Worm (Caenorhabditis elegans) whole organism, young adult: Measurements from ENCODE around the gene Y69H2.3.

Source experiments
- B0019.2 ChIP-seq: fragments of 200-800 bp; sonication (Bioruptor generic); conservative IDR thresholded peaks from 2 replicates; pipeline ENCODE4 v1.3.6; 2022; ENCODE audit warnings: missing genetic modification reagents, missing genetic modification characterization, missing compliant biosample characterization
- B0035.1 ChIP-seq: sonication (generic microtip); optimal IDR thresholded peaks from 2 replicates; lab custom pipeline; 2016; ENCODE audit warnings: missing genetic modification characterization, mild to moderate bottlenecking, missing compliant biosample characterization, missing genotype, missing genetic modification reagents
- F33H1.4 ChIP-seq: fragments of 200-800 bp; sonication (Bioruptor generic); IDR thresholded peaks from 2 replicates; pipeline ENCODE4 v1.3.6; 2022; ENCODE audit warnings: missing genetic modification reagents, missing genetic modification characterization, missing compliant biosample characterization
- F39B2.1 ChIP-seq: fragments of 200-800 bp; sonication (Bioruptor generic); IDR thresholded peaks from 2 replicates; pipeline ENCODE4 v1.3.6; 2022; ENCODE audit warnings: missing genetic modification reagents, missing genetic modification characterization, missing compliant biosample characterization
- F57A8.1 ChIP-seq: fragments of 200-800 bp; sonication (Bioruptor generic); optimal IDR thresholded peaks from 2 replicates; lab custom pipeline; 2018; ENCODE audit warnings: mild to moderate bottlenecking, missing genetic modification characterization, moderate library complexity, missing compliant biosample characterization
- F57C9.4 ChIP-seq: sonication (generic microtip); optimal IDR thresholded peaks from 2 replicates; lab custom pipeline; 2017; ENCODE audit warnings: mild to moderate bottlenecking, missing genetic modification characterization, missing compliant biosample characterization
- K11D2.4 ChIP-seq: fragments of 200-800 bp; sonication (Bioruptor generic); IDR thresholded peaks from 2 replicates; pipeline ENCODE4 v1.3.6; 2022; ENCODE audit warnings: missing genetic modification reagents, missing genetic modification characterization, missing compliant biosample characterization
- K12H6.12 ChIP-seq: fragments of 200-800 bp; sonication (Bioruptor generic); optimal IDR thresholded peaks from 2 replicates; lab custom pipeline; 2018; ENCODE audit warnings: mild to moderate bottlenecking, missing genetic modification characterization, missing compliant biosample characterization
- Y53G8AR.9 ChIP-seq: fragments of 200-800 bp; sonication (Bioruptor generic); conservative IDR thresholded peaks from 2 replicates; pipeline ENCODE4 v1.3.6; 2022; ENCODE audit warnings: missing genetic modification reagents, missing genetic modification characterization, missing compliant biosample characterization
- ZK185.1 ChIP-seq: sonication (generic microtip); optimal IDR thresholded peaks from 2 replicates; lab custom pipeline; 2016; ENCODE audit warnings: mild to moderate bottlenecking, missing genetic modification characterization, missing compliant biosample characterization; ENCODE audit not compliant: poor library complexity, severe bottlenecking
- ama-1 ChIP-seq, 3 experiments: fragments of 150-350 bp in 1 of 3; sonication (generic microtip) in 2 of 3; optimal IDR thresholded peaks; 2 replicates each; lab custom pipeline; 2014 to 2018; ENCODE audit warnings: missing biosample characterization in 2 of 3, missing genetic modification characterization in 2 of 3, missing genetic modification reagents in 2 of 3
- aptf-3 ChIP-seq: fragments of 200-800 bp; sonication (Bioruptor generic); IDR thresholded peaks from 2 replicates; pipeline ENCODE4 v1.3.6; 2022; ENCODE audit warnings: missing genetic modification characterization, missing compliant biosample characterization
- cebp-1 ChIP-seq, 2 experiments: fragments of 200-800 bp in 1 of 2; sonication (Bioruptor generic) in 1 of 2; sonication (generic microtip) in 1 of 2; IDR thresholded peaks in 1 of 2; optimal IDR thresholded peaks in 1 of 2; 2 replicates each; pipeline versions ENCODE4 v1.3.6 to Lab custom; 2017 to 2022; ENCODE audit warnings: missing compliant biosample characterization in 2 of 2, missing genetic modification characterization in 2 of 2, mild to moderate bottlenecking in 1 of 2, missing genetic modification reagents in 1 of 2, moderate library complexity in 1 of 2
- cebp-2 ChIP-seq: fragments of 200-800 bp; sonication (Bioruptor generic); IDR thresholded peaks from 2 replicates; pipeline ENCODE4 v1.3.6; 2022; ENCODE audit warnings: missing genetic modification characterization, missing compliant biosample characterization
- ceh-40 ChIP-seq: fragments of 200-800 bp; sonication (Bioruptor generic); IDR thresholded peaks from 2 replicates; pipeline ENCODE4 v1.3.6; 2022; ENCODE audit warnings: missing genetic modification characterization, missing compliant biosample characterization
- die-1 ChIP-seq: sonication (generic microtip); optimal IDR thresholded peaks from 2 replicates; lab custom pipeline; 2016; ENCODE audit warnings: missing genotype, mild to moderate bottlenecking, missing genetic modification characterization, missing compliant biosample characterization
- dox-1 ChIP-seq: fragments of 200-800 bp; sonication (Bioruptor generic); IDR thresholded peaks from 2 replicates; pipeline ENCODE4 v1.3.6; 2022; ENCODE audit warnings: missing genetic modification reagents, missing genetic modification characterization, missing compliant biosample characterization
- egrh-3 ChIP-seq: fragments of 200-800 bp; sonication (Bioruptor generic); IDR thresholded peaks from 2 replicates; pipeline ENCODE4 v1.3.6; 2022; ENCODE audit warnings: missing genetic modification reagents, missing genetic modification characterization, missing compliant biosample characterization
- ekl-4 ChIP-seq: fragments of 200-800 bp; sonication (Bioruptor generic); IDR thresholded peaks from 2 replicates; pipeline ENCODE4 v1.3.6; 2022; ENCODE audit warnings: missing genetic modification reagents, missing genetic modification characterization, missing compliant biosample characterization
- ets-4 ChIP-seq: fragments of 200-800 bp; sonication (Bioruptor generic); optimal IDR thresholded peaks from 2 replicates; lab custom pipeline; 2018; ENCODE audit warnings: mild to moderate bottlenecking, missing genetic modification characterization, missing compliant biosample characterization
- lag-1 ChIP-seq: fragments of 200-800 bp; sonication (Bioruptor generic); IDR thresholded peaks from 2 replicates; pipeline ENCODE4 v1.3.6; 2022; ENCODE audit warnings: missing genetic modification reagents, missing genetic modification characterization, missing compliant biosample characterization
- lin-26 ChIP-seq: fragments of 200-800 bp; sonication (Bioruptor generic); IDR thresholded peaks from 2 replicates; pipeline ENCODE4 v1.3.6; 2022; ENCODE audit warnings: missing genetic modification reagents, missing genetic modification characterization, missing compliant biosample characterization
- lin-40 ChIP-seq: sonication (generic microtip); optimal IDR thresholded peaks from 2 replicates; lab custom pipeline; 2016; ENCODE audit warnings: missing genetic modification characterization, mild to moderate bottlenecking, missing compliant biosample characterization, missing genotype, missing genetic modification reagents
- madf-10 ChIP-seq: sonication (generic microtip); optimal IDR thresholded peaks from 2 replicates; lab custom pipeline; 2016; ENCODE audit warnings: mild to moderate bottlenecking, missing genetic modification characterization, missing compliant biosample characterization
- madf-3 ChIP-seq: fragments of 200-800 bp; sonication (Bioruptor generic); IDR thresholded peaks from 2 replicates; pipeline ENCODE4 v1.3.6; 2022; ENCODE audit warnings: missing genetic modification reagents, missing genetic modification characterization, missing compliant biosample characterization
- mcd-1 ChIP-seq: fragments of 200-800 bp; sonication (Bioruptor generic); IDR thresholded peaks from 2 replicates; pipeline ENCODE4 v1.3.6; 2022; ENCODE audit warnings: missing genetic modification reagents, missing genetic modification characterization, missing compliant biosample characterization
- nfya-1 ChIP-seq: sonication (generic microtip); optimal IDR thresholded peaks from 2 replicates; lab custom pipeline; 2017; ENCODE audit warnings: antibody characterized with exemption, missing compliant biosample characterization, missing genetic modification characterization, borderline replicate concordance; ENCODE audit not compliant: insufficient read depth
- nfyb-1 ChIP-seq: fragments of 200-800 bp; sonication (Bioruptor generic); IDR thresholded peaks from 2 replicates; pipeline ENCODE4 v1.3.6; 2022; ENCODE audit warnings: missing genetic modification reagents, missing genetic modification characterization, missing compliant biosample characterization
- nhr-120 ChIP-seq: fragments of 200-800 bp; sonication (Bioruptor generic); IDR thresholded peaks from 2 replicates; pipeline ENCODE4 v1.3.6; 2022; ENCODE audit warnings: missing genetic modification characterization, missing compliant biosample characterization
- rpc-1 ChIP-seq, 2 experiments: fragments of 150-350 bp in 1 of 2; sonication (generic microtip) in 1 of 2; optimal IDR thresholded peaks; 2 replicates each; lab custom pipeline; 2014 to 2018; ENCODE audit warnings: missing biosample characterization in 1 of 2, missing genetic modification characterization in 1 of 2, missing genetic modification reagents in 1 of 2, missing genotype in 1 of 2
- sea-2 ChIP-seq: fragments of 200-800 bp; sonication (Bioruptor generic); IDR thresholded peaks from 2 replicates; pipeline ENCODE4 v1.3.6; 2022; ENCODE audit warnings: missing genetic modification characterization, missing compliant biosample characterization
- snpc-1.1 ChIP-seq: sonication (generic microtip); optimal IDR thresholded peaks from 2 replicates; lab custom pipeline; 2017; ENCODE audit warnings: missing genetic modification characterization, mild to moderate bottlenecking, missing compliant biosample characterization, antibody characterized with exemption, moderate library complexity, missing genotype, missing genetic modification reagents; ENCODE audit not compliant: insufficient read depth
- xnd-1 ChIP-seq: sonication (generic microtip); optimal IDR thresholded peaks from 2 replicates; lab custom pipeline; 2016; ENCODE audit warnings: missing genotype, missing genetic modification reagents, missing genetic modification characterization, missing compliant biosample characterization
- zfh-2 ChIP-seq: fragments of 200-800 bp; sonication (Bioruptor generic); conservative IDR thresholded peaks from 2 replicates; pipeline ENCODE4 v1.3.6; 2022; ENCODE audit warnings: missing genetic modification reagents, missing genetic modification characterization, missing compliant biosample characterization
- zim-3 ChIP-seq: sonication (generic microtip); optimal IDR thresholded peaks from 2 replicates; lab custom pipeline; 2017; ENCODE audit warnings: mild to moderate bottlenecking, missing genetic modification characterization, moderate library complexity, missing compliant biosample characterization
- ztf-18 ChIP-seq: sonication (generic microtip); optimal IDR thresholded peaks from 2 replicates; lab custom pipeline; 2016; ENCODE audit warnings: missing genotype, mild to moderate bottlenecking, missing genetic modification characterization, missing compliant biosample characterization
- ztf-25 ChIP-seq: fragments of 200-800 bp; sonication (Bioruptor generic); IDR thresholded peaks from 2 replicates; pipeline ENCODE4 v1.3.6; 2022; ENCODE audit warnings: missing genetic modification reagents, missing genetic modification characterization, missing compliant biosample characterization
- ztf-26 ChIP-seq: sonication (generic microtip); optimal IDR thresholded peaks from 2 replicates; lab custom pipeline; 2017; ENCODE audit warnings: missing genetic modification characterization, missing compliant biosample characterization

Gene Y69H2.3

DNA sequence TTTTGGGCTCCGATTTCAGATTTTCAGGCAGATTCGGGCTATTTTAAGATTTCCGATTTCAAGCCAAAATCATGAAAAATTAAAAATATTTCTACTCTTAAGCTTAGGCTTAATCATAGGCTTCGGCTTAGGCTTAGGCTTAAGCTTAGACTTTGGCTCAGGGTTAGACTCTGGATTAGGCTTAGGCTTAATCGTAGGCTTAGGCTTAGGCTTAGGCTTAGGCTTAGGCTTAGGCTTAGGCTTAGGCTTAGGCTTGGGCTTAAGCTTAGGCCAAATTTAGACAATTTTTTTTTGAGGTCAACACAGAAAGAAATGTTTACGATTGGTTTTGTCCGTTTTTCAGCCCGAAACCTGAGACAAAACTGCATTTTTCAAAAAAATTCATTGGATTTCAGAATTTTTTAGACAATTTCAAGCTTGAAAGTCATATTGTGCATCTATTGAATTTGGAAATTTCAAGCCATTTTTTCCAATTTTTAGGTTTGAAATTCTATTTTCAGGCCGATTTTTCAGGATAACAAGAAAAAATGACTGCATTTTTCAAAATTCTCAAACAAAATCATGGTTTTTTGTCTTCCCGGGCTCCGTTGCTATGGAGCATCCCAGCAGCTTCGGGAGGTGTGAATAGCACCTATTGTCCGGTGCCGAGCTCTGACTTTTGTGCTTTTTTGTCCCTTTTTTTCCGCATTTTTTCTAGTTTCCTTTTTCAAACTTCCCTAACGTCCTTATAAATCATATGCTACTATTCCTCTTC lies 24.1 kb downstream of the Y69H2.3 start, which contains the start of gene egas-1 (continued):
- TF ChIP-seq nhr-120 (GFP tag; lab: Robert Waterston, UW) (no peak), ztf-25 (no peak), ztf-26 (tag; lab: Kevin White, UChicago) (peak; percentile 61), F39B2.1 (GFP tag; lab: Robert Waterston, UW) (0 out of 2 replicates have a peak, but pooled peaks have one; percentile 16), ZK185.1 (tag; lab: Kevin White, UChicago) (no peak), F57A8.1 (no peak)
- TF ChIP-seq, all 124 proteins: peak for 8

DNA sequence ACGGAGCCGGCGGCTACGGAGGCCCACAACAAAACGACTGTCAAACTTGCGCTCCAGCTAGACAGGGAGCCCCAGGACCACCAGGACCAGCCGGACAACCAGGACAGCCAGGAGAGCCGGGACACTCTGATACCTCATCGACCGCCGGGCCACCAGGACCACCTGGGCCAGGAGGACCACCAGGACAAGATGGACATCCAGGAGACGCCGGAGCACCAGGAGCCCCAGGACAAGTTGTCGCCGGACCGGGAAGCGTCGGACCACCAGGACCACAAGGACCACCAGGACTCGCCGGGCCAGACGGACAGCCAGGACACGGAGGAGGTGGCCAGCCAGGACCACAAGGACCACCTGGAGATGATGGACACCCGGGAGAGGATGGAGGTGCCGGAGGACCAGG lies 24.9 kb downstream of the Y69H2.3 start:
- TF ChIP-seq sea-2 (GFP tag; lab: Robert Waterston, UW) (no peak), madf-10 (tag; lab: Kevin White, UChicago) (no peak), mcd-1 (GFP tag; lab: Robert Waterston, UW) (peak; percentile 27; the same call in 1 of the 2 replicates), ztf-18 (tag; lab: Kevin White, UChicago) (no peak), zfh-2 (peak; percentile 93), F33H1.4 (GFP tag; lab: Robert Waterston, UW) (no peak), zim-3 (no peak), xnd-1 (tag; lab: Kevin White, UChicago) (no peak), aptf-3 (no peak), lin-26 (GFP tag; lab: Robert Waterston, UW) (0 out of 2 replicates have a peak, but pooled peaks have one; percentile 75), dox-1 (GFP tag; lab: Robert Waterston, UW) (peak; percentile 23; the same call in 1 of the 2 replicates), rpc-1 (optimal IDR thresholded peaks at IDR 0.05; lab: Kevin White, UChicago) (no peak), rpc-1 (tag; optimal IDR thresholded peaks at IDR 0.05; lab: Kevin White, UChicago) (no peak), egrh-3 (GFP tag; lab: Robert Waterston, UW) (peak; percentile 96), B0019.2 (GFP tag; lab: Robert Waterston, UW) (no peak), K11D2.4 (GFP tag; lab: Robert Waterston, UW) (0 out of 2 replicates have a peak, but pooled peaks have one; percentile 14)

DNA sequence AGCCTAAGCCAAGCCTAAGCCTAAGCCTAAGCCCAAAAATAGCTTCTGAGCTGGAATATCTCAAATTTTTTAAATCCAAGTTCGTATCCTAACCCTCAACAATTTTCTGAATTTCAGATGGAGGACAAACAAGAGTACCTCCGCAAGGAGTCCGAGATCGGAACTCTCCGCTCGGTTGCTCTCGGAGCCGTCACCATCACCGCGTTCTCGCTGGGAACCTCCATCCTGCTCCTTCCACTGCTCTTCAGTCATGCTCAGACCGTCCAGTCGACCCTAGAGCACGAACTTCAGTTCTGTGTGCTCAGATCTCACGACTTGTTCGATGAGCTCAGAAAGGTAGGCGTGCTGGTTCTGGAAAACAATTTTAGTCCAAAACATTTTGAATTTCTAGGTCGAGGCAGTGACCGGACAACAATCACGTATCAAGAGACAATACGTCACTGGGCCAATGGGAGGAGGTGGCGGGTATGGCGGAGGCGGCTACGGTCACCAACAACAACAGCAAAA lies 25.5 kb downstream of the Y69H2.3 start, which contains the start of gene col-42:
TSS of gene col-42 (plus strand) at position 118 of the 507 bp plus-strand sequence.
- no peak for TF ChIP-seq F57C9.4 (tag; lab: Kevin White, UChicago)
- peak; percentile 90 for TF ChIP-seq lin-26 (GFP tag; lab: Robert Waterston, UW)
- TF ChIP-seq ets-4 (GFP tag; lab: Kevin White, UChicago): no peak
- peak; percentile 54 for TF ChIP-seq ztf-26 (tag; lab: Kevin White, UChicago)
- 0 out of 2 replicates have a peak, but pooled peaks have one; percentile 8 for TF ChIP-seq nfyb-1 (GFP tag; lab: Robert Waterston, UW)
- peak; percentile 63 for TF ChIP-seq lin-40
- TF ChIP-seq K12H6.12 (tag; lab: Kevin White, UChicago): peak; percentile 31
- peak; percentile 58; the same call in 1 of the 2 replicates for TF ChIP-seq Y53G8AR.9 (GFP tag; lab: Robert Waterston, UW)
- TF ChIP-seq madf-3: no peak
- TF ChIP-seq zim-3: peak; percentile 67
- peak; percentile 74 for TF ChIP-seq ama-1 (optimal IDR thresholded peaks at IDR 0.05; lab: Kevin White, UChicago)
- no peak for TF ChIP-seq ama-1 (GFP tag; optimal IDR thresholded peaks at IDR 0.05; lab: Kevin White, UChicago)
- TF ChIP-seq, all 124 proteins: peak for 8

DNA sequence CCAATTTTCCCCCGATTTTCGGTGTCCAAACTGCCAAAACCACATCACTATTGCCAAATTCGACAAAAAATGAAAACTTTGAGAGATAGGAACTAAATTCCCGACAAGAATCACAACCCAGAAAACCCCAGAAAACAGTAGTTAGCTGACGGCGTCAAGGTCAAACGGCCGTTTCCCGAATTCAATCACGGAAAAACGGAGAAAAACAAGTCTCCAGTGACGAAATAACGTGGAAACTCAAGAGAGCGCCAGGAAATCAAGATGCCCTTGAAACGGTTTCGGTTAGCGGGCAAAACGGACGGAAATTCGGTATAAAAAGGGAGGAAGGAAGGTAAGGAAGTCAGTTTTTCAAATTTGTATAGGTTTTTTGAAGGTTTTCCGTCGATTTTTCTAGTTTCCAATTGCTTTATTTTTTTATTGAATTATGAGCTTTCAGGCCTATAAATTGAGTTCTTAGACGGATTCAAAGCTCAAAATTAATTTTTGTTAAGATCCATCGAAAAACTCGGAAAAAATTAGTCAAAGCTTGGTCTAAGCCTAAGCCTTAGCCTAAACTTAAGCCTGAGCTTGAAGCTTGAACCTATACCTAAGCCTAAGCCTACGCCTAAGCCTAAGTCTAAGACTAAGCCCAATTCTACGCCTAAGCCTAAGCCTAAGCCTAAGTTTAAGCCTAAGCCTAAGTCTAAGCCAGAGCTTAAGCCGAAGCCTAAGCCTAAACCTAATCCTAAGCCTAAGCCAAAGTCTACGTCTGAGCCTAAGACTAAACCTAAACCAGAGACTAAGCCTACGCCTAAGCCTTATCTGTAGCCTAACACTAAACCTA lies 26.2 kb downstream of the Y69H2.3 start:
- TF ChIP-seq cebp-1 (GFP tag; IDR thresholded peaks at IDR 0.05; lab: Robert Waterston, UW): no peak
- no peak for TF ChIP-seq cebp-1 (tag; optimal IDR thresholded peaks at IDR 0.05; lab: Kevin White, UChicago)
- no peak for TF ChIP-seq cebp-2 (GFP tag; lab: Robert Waterston, UW)
- no peak for TF ChIP-seq lag-1 (GFP tag; lab: Robert Waterston, UW)
- 0 out of 2 replicates have a peak, but pooled peaks have one; percentile 2 for TF ChIP-seq ceh-40
- TF ChIP-seq mcd-1 (GFP tag; lab: Robert Waterston, UW): no peak
- no peak for TF ChIP-seq ekl-4 (GFP tag; lab: Robert Waterston, UW)
- no peak for TF ChIP-seq snpc-1.1
- no peak for TF ChIP-seq die-1 (tag; lab: Kevin White, UChicago)
- no peak for TF ChIP-seq madf-10 (tag; lab: Kevin White, UChicago)
- TF ChIP-seq B0035.1: no peak
- TF ChIP-seq nfya-1: no peak
